Fruit fly (Drosophila melanogaster) whole organism, embryonic: ENCODE measurements around the gene pigs.
A peak's percentile ranks its signal among the peaks of the same experiment; 100 is the strongest.

Experiments
- Awh ChIP-seq: fragments of 200-800 bp; sonication (Bioruptor generic); IDR thresholded peaks from 2 replicates; pipeline ENCODE4, ENCODE4 v1.3.6; 2022; ENCODE audit warnings: missing biosample characterization, missing genetic modification characterization
- B-H2 ChIP-seq: fragments of 200-800 bp; sonication (Bioruptor generic); optimal IDR thresholded peaks from 2 replicates; lab custom pipeline; 2018; ENCODE audit warnings: missing biosample characterization, mild to moderate bottlenecking, missing genetic modification characterization
- BEAF-32 ChIP-seq: fragments of 200-800 bp; sonication (Bioruptor generic); optimal IDR thresholded peaks from 3 replicates; lab custom pipeline; 2017; ENCODE audit warnings: missing biosample characterization, missing genetic modification characterization, mild to moderate bottlenecking, moderate library complexity, missing genetic modification reagents
- CG10147 ChIP-seq: fragments of 200-800 bp; sonication (Bioruptor generic); optimal IDR thresholded peaks from 2 replicates; lab custom pipeline; 2019; ENCODE audit warnings: missing biosample characterization, mild to moderate bottlenecking, missing genetic modification characterization, moderate library complexity
- CG10321 ChIP-seq: fragments of 200-800 bp; sonication (Bioruptor generic); IDR thresholded peaks from 2 replicates; pipeline ENCODE4 v1.3.6; 2022; ENCODE audit warnings: missing biosample characterization, missing genetic modification characterization
- CG10431 ChIP-seq: fragments of 200-800 bp; sonication (Bioruptor generic); optimal IDR thresholded peaks from 3 replicates; lab custom pipeline; 2018; ENCODE audit warnings: missing biosample characterization, mild to moderate bottlenecking, missing genetic modification characterization
- CG11247 ChIP-seq: fragments of 200-800 bp; sonication (Bioruptor generic); IDR thresholded peaks from 2 replicates; pipeline ENCODE4 v1.3.6; 2022; ENCODE audit warnings: missing biosample characterization, missing genetic modification characterization
- CG13775 ChIP-seq: fragments of 200-800 bp; sonication (Bioruptor generic); optimal IDR thresholded peaks from 3 replicates; lab custom pipeline; 2017; ENCODE audit warnings: missing biosample characterization, mild to moderate bottlenecking, missing genetic modification characterization
- CG1602 ChIP-seq: fragments of 200-800 bp; sonication (Bioruptor generic); optimal IDR thresholded peaks from 3 replicates; lab custom pipeline; 2016; ENCODE audit warnings: missing biosample characterization, missing genetic modification characterization
- CG1603 ChIP-seq: fragments of 200-800 bp; sonication (Bioruptor generic); optimal IDR thresholded peaks from 2 replicates; lab custom pipeline; 2019; ENCODE audit warnings: missing biosample characterization, mild to moderate bottlenecking, missing genetic modification characterization, moderate library complexity
- CG18476 ChIP-seq: fragments of 200-800 bp; sonication (Bioruptor generic); optimal IDR thresholded peaks from 2 replicates; lab custom pipeline; 2016; ENCODE audit warnings: missing biosample characterization, mild to moderate bottlenecking, missing genetic modification characterization
- CG31388 ChIP-seq: fragments of 200-800 bp; sonication (Bioruptor generic); optimal IDR thresholded peaks from 2 replicates; lab custom pipeline; 2016; ENCODE audit warnings: missing biosample characterization, missing genetic modification characterization
- CG32772 ChIP-seq: fragments of 200-800 bp; sonication (Bioruptor generic); IDR thresholded peaks from 2 replicates; pipeline ENCODE4 v1.3.6; 2022; ENCODE audit warnings: missing biosample characterization, missing genetic modification characterization
- CG3995 ChIP-seq: fragments of 200-800 bp; sonication (Bioruptor generic); optimal IDR thresholded peaks from 3 replicates; lab custom pipeline; 2016; ENCODE audit warnings: missing biosample characterization, missing genetic modification characterization
- CG4360 ChIP-seq: fragments of 200-800 bp; sonication (Bioruptor generic); IDR thresholded peaks from 2 replicates; pipeline ENCODE4 v1.3.6; 2022; ENCODE audit warnings: missing biosample characterization, missing genetic modification characterization
- CG4424 ChIP-seq: fragments of 200-800 bp; sonication (Bioruptor generic); optimal IDR thresholded peaks from 3 replicates; lab custom pipeline; 2016; ENCODE audit warnings: missing biosample characterization, missing genetic modification characterization
- CG4730 ChIP-seq: fragments of 200-800 bp; sonication (Bioruptor generic); IDR thresholded peaks from 2 replicates; pipeline ENCODE4 v1.3.6; 2022; ENCODE audit warnings: missing biosample characterization, missing genetic modification characterization
- CG6272 ChIP-seq: fragments of 200-800 bp; sonication (Bioruptor generic); IDR thresholded peaks from 2 replicates; pipeline ENCODE4 v1.3.6; 2022; ENCODE audit warnings: missing biosample characterization, missing genetic modification characterization
- CG7786 ChIP-seq: fragments of 200-800 bp; sonication (Bioruptor generic); optimal IDR thresholded peaks from 2 replicates; lab custom pipeline; 2016; ENCODE audit warnings: missing biosample characterization, missing genetic modification characterization
- CG9876 ChIP-seq: fragments of 200-800 bp; sonication (Bioruptor generic); optimal IDR thresholded peaks from 2 replicates; lab custom pipeline; 2016; ENCODE audit warnings: missing biosample characterization, missing genetic modification characterization
- Chrac-16 ChIP-seq: fragments of 200-800 bp; sonication (Bioruptor generic); optimal IDR thresholded peaks from 3 replicates; lab custom pipeline; 2016; ENCODE audit warnings: missing biosample characterization, missing genetic modification characterization
- Dad ChIP-seq: fragments of 200-800 bp; sonication (Bioruptor generic); optimal IDR thresholded peaks from 3 replicates; lab custom pipeline; 2016; ENCODE audit warnings: missing biosample characterization, missing genetic modification characterization
- Dref ChIP-seq: fragments of 200-800 bp; sonication (Bioruptor generic); IDR thresholded peaks from 2 replicates; pipeline ENCODE4 v1.3.6; 2022; ENCODE audit warnings: missing biosample characterization, missing genetic modification characterization
- Drgx ChIP-seq: fragments of 200-800 bp; sonication (Bioruptor generic); IDR thresholded peaks from 2 replicates; pipeline ENCODE4 v1.3.6; 2022; ENCODE audit warnings: missing biosample characterization, missing genetic modification characterization
- Fer3 ChIP-seq: fragments of 200-800 bp; sonication (Bioruptor generic); optimal IDR thresholded peaks from 2 replicates; lab custom pipeline; 2018; ENCODE audit warnings: missing biosample characterization, mild to moderate bottlenecking, missing genetic modification characterization, moderate library complexity
- HLHmδ ChIP-seq: fragments of 200-800 bp; sonication (Bioruptor generic); optimal IDR thresholded peaks from 2 replicates; lab custom pipeline; 2018; ENCODE audit warnings: missing biosample characterization, mild to moderate bottlenecking, missing genetic modification characterization, moderate library complexity
- Hr3 ChIP-seq: fragments of 200-800 bp; sonication (Bioruptor generic); optimal IDR thresholded peaks from 3 replicates; lab custom pipeline; 2016; ENCODE audit warnings: missing biosample characterization, missing genetic modification characterization
- Hsf ChIP-seq: fragments of 200-800 bp; sonication (Bioruptor generic); optimal IDR thresholded peaks from 3 replicates; lab custom pipeline; 2016; ENCODE audit warnings: missing biosample characterization, missing genetic modification characterization
- Kr ChIP-seq: fragments of 200-800 bp; sonication (Bioruptor generic); optimal IDR thresholded peaks from 2 replicates; lab custom pipeline; 2017; ENCODE audit warnings: missing biosample characterization, mild to moderate bottlenecking, missing genetic modification characterization
- Lhr ChIP-seq: fragments of 200-800 bp; sonication (Bioruptor generic); optimal IDR thresholded peaks from 3 replicates; lab custom pipeline; 2017; ENCODE audit warnings: mild to moderate bottlenecking, missing biosample characterization, missing genetic modification reagents, missing genetic modification characterization
- NK7.1 ChIP-seq: fragments of 200-800 bp; sonication (Bioruptor generic); optimal IDR thresholded peaks from 3 replicates; lab custom pipeline; 2016; ENCODE audit warnings: missing biosample characterization, missing genetic modification characterization
- Six4 ChIP-seq: fragments of 200-800 bp; sonication (Bioruptor generic); optimal IDR thresholded peaks from 2 replicates; lab custom pipeline; 2016; ENCODE audit warnings: missing biosample characterization, missing genetic modification characterization
- TFAM ChIP-seq: fragments of 200-800 bp; sonication (Bioruptor generic); optimal IDR thresholded peaks from 2 replicates; lab custom pipeline; 2017; ENCODE audit warnings: missing biosample characterization, missing genetic modification characterization, inconsistent platforms
- Tbp ChIP-seq: fragments of >200 bp; optimal IDR thresholded peaks from 2 replicates; lab custom pipeline; 2018; ENCODE audit warnings: missing biosample characterization, missing genetic modification characterization
- Usf ChIP-seq: fragments of 200-800 bp; sonication (Bioruptor generic); optimal IDR thresholded peaks from 2 replicates; lab custom pipeline; 2017; ENCODE audit warnings: missing genotype, missing biosample characterization, missing genetic modification characterization
- al ChIP-seq: fragments of 200-800 bp; sonication (Bioruptor generic); IDR thresholded peaks from 2 replicates; pipeline ENCODE4 v1.3.6; 2022; ENCODE audit warnings: missing biosample characterization, missing genetic modification characterization
- aop ChIP-seq: fragments of 200-800 bp; sonication (Bioruptor generic); IDR thresholded peaks from 2 replicates; pipeline ENCODE4 v1.3.6; 2022; ENCODE audit warnings: missing biosample characterization, missing genetic modification characterization
- cas ChIP-seq: fragments of 200-800 bp; sonication (Bioruptor generic); IDR thresholded peaks from 2 replicates; pipeline ENCODE4 v1.3.6; 2022; ENCODE audit warnings: missing biosample characterization, missing genetic modification characterization
- caup ChIP-seq: fragments of 200-800 bp; sonication (Bioruptor generic); optimal IDR thresholded peaks from 3 replicates; lab custom pipeline; 2017; ENCODE audit warnings: missing biosample characterization, mild to moderate bottlenecking, missing genetic modification characterization, moderate library complexity; ENCODE audit not compliant: severe bottlenecking
- disco-r ChIP-seq: fragments of 200-800 bp; sonication (Bioruptor generic); optimal IDR thresholded peaks from 2 replicates; lab custom pipeline; 2016; ENCODE audit warnings: missing biosample characterization, missing genetic modification characterization
- en ChIP-seq: fragments of 200-800 bp; sonication (Bioruptor generic); optimal IDR thresholded peaks from 2 replicates; lab custom pipeline; 2016; ENCODE audit warnings: missing biosample characterization, missing genetic modification characterization
- exex ChIP-seq: fragments of 200-800 bp; sonication (Bioruptor generic); optimal IDR thresholded peaks from 4 replicates; lab custom pipeline; 2018; ENCODE audit warnings: missing biosample characterization, mild to moderate bottlenecking, missing genetic modification characterization, moderate library complexity
- gro ChIP-seq: fragments of 200-800 bp; sonication (Bioruptor generic); optimal IDR thresholded peaks from 2 replicates; lab custom pipeline; 2016; ENCODE audit warnings: missing biosample characterization, missing genetic modification characterization
- jigr1 ChIP-seq: fragments of 200-800 bp; sonication (Bioruptor generic); IDR thresholded peaks from 3 replicates; pipeline ENCODE4 v1.3.6; 2022; ENCODE audit warnings: missing biosample characterization, missing genetic modification characterization
- ken ChIP-seq: fragments of 200-800 bp; sonication (Bioruptor generic); IDR thresholded peaks from 3 replicates; pipeline ENCODE4 v1.3.6; 2022; ENCODE audit warnings: missing biosample characterization, missing genetic modification characterization
- lab ChIP-seq: fragments of 200-800 bp; sonication (Bioruptor generic); optimal IDR thresholded peaks from 3 replicates; lab custom pipeline; 2017; ENCODE audit warnings: missing biosample characterization, missing genetic modification characterization, mild to moderate bottlenecking, moderate library complexity, missing genetic modification reagents
- peb ChIP-seq: fragments of 200-800 bp; sonication (Bioruptor generic); IDR thresholded peaks from 2 replicates; pipeline ENCODE4 v1.3.6; 2022; ENCODE audit warnings: missing biosample characterization, missing genetic modification characterization
- ro ChIP-seq: fragments of 200-800 bp; sonication (Bioruptor generic); IDR thresholded peaks from 2 replicates; pipeline ENCODE4 v1.3.6; 2022; ENCODE audit warnings: missing biosample characterization, missing genetic modification characterization
- tio ChIP-seq: fragments of 200-800 bp; sonication (Bioruptor generic); optimal IDR thresholded peaks from 2 replicates; lab custom pipeline; 2017; ENCODE audit warnings: missing biosample characterization, missing genetic modification characterization, inconsistent platforms
- ttk ChIP-seq: fragments of 200-800 bp; sonication (Bioruptor generic); IDR thresholded peaks from 2 replicates; pipeline ENCODE4 v2.1.2; 2022; ENCODE audit warnings: missing biosample characterization, missing genetic modification characterization
- wek ChIP-seq: fragments of 200-800 bp; sonication (Bioruptor generic); optimal IDR thresholded peaks from 3 replicates; lab custom pipeline; 2018; ENCODE audit warnings: missing biosample characterization, mild to moderate bottlenecking, missing genetic modification characterization, moderate library complexity
- yki ChIP-seq: fragments of >200 bp; optimal IDR thresholded peaks from 3 replicates; lab custom pipeline; 2018

The pigs gene

DNA sequence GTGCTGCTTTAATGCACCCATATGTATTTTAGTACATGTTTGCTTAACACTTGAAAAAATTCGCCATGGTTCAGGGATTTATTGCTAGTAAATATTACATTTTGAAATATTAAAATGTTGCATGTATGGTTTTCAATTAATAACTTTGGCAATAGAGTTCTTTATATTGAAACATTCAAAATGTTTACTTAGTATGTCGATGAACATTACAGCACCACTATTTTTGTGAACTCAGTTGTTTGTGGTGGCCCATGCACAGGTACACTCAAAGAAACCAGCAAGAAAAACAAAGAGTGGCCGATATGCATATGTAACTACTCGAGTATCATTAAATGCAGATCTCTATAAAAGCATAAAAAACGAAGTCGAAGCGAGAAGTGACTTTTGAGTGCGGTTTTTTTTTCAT lies 102.2 kb downstream of the pigs start:
- TF ChIP-seq lab (GFP tag; lab: Kevin White, UChicago) (peak; percentile 56), tio (GFP tag; lab: Kevin White, UChicago) (peak; percentile 58), CG10147 (GFP tag; lab: Kevin White, UChicago) (peak; percentile 18), NK7.1 (GFP tag; lab: Kevin White, UChicago) (peak; percentile 35), CG10321 (no peak), CG4424 (GFP tag; lab: Kevin White, UChicago) (peak; percentile 72), peb (GFP tag; lab: Robert Waterston, UW) (peak; percentile 25; the same call in 1 of the 2 replicates), TFAM (GFP tag; lab: Kevin White, UChicago) (peak; percentile 41), CG18476 (GFP tag; lab: Kevin White, UChicago) (peak; percentile 67), Six4 (GFP tag; lab: Kevin White, UChicago) (peak; percentile 15), exex (tag; lab: Kevin White, UChicago) (no peak), Lhr (GFP tag; lab: Kevin White, UChicago) (peak; percentile 23), CG4360 (GFP tag; lab: Robert Waterston, UW) (peak; percentile 30; the same call in 1 of the 2 replicates), al (GFP tag; lab: Robert Waterston, UW) (no peak), CG13775 (peak; percentile 52), Kr (no peak), en (peak; percentile 1), CG3995 (GFP tag; lab: Kevin White, UChicago) (no peak), yki (lab: Kevin White, UChicago) (no peak), Hr3 (peak; percentile 32), CG1603 (tag; lab: Kevin White, UChicago) (peak; percentile 64), ken (GFP tag; lab: Robert Waterston, UW) (0 out of 3 replicates have a peak, but pooled peaks have one; percentile 31), aop (no peak), Dref (GFP tag; lab: Robert Waterston, UW) (no peak), HLHmδ (GFP tag; lab: Kevin White, UChicago) (no peak), CG11247 (GFP tag; lab: Robert Waterston, UW) (no peak), gro (no peak), Drgx (peak; percentile 88), Awh (GFP tag; lab: Robert Waterston, UW) (peak; percentile 65), B-H2 (GFP tag; lab: Kevin White, UChicago) (no peak), CG10431 (GFP tag; lab: Kevin White, UChicago) (no peak), Fer3 (tag; lab: Kevin White, UChicago) (peak; percentile 40), CG9876 (GFP tag; lab: Kevin White, UChicago) (no peak), CG32772 (GFP tag; lab: Robert Waterston, UW) (peak; percentile 65), CG6272 (GFP tag; lab: Robert Waterston, UW) (0 out of 2 replicates have a peak, but pooled peaks have one; percentile 40), disco-r (GFP tag; lab: Kevin White, UChicago) (no peak), ro (GFP tag; lab: Robert Waterston, UW) (0 out of 2 replicates have a peak, but pooled peaks have one; percentile 19), ttk (GFP tag; lab: Robert Waterston, UW) (peak; percentile 80), cas (GFP tag; lab: Robert Waterston, UW) (no peak), CG4730 (peak; percentile 19; the same call in 1 of the 2 replicates), jigr1 (GFP tag; lab: Robert Waterston, UW) (peak; percentile 51; the same call in 1 of the 3 replicates), Hsf (GFP tag; lab: Kevin White, UChicago) (peak; percentile 54), BEAF-32 (GFP tag; lab: Kevin White, UChicago) (no peak), CG7786 (GFP tag; lab: Kevin White, UChicago) (peak; percentile 23), Chrac-16 (GFP tag; lab: Kevin White, UChicago) (peak; percentile 17), Usf (GFP tag; lab: Kevin White, UChicago) (no peak), CG31388 (GFP tag; lab: Kevin White, UChicago) (no peak), CG1602 (GFP tag; lab: Kevin White, UChicago) (peak; percentile 48), Dad (GFP tag; lab: Kevin White, UChicago) (peak; percentile 41), Tbp (GFP tag; lab: Kevin White, UChicago) (no peak), wek (GFP tag; lab: Kevin White, UChicago) (peak; percentile 47), caup (GFP tag; lab: Kevin White, UChicago) (no peak)
